Fruit fly (Drosophila melanogaster): ENCODE measurements around the gene yellow-c.

yellow-c gene

dm6 chr2L:15009703-15010102 lies 25.5 kb upstream of the yellow-c start, which contains the start of the genes THG and Rnmt (continued):
- TF ChIP-seq CG1024 (GFP tag; IDR thresholded peaks at IDR 0.05) (peak; percentile 70), CG14965 (GFP tag; optimal IDR thresholded peaks at IDR 0.05; ENCODE audit: borderline replicate concordance) (no peak), Poxn (GFP tag; IDR thresholded peaks at IDR 0.05) (peak; percentile 45; the same call in 1 of the 2 replicates), mld (GFP tag; IDR thresholded peaks at IDR 0.05; ENCODE audit: partially characterized antibody) (no peak), Six4 (GFP tag; optimal IDR thresholded peaks at IDR 0.05) (peak; percentile 71), exex (tag; optimal IDR thresholded peaks at IDR 0.05) (peak; percentile 41), CG12391 (tag; optimal IDR thresholded peaks at IDR 0.05) (peak; percentile 92), onecut (GFP tag; IDR thresholded peaks at IDR 0.05) (peak; percentile 62), cato (GFP tag; optimal IDR thresholded peaks at IDR 0.05; ENCODE audit: borderline replicate concordance) (peak; percentile 9), Side (GFP tag; optimal IDR thresholded peaks at IDR 0.05) (peak; percentile 57), Trl (optimal IDR thresholded peaks at IDR 0.05) (no peak), Trl (GFP tag; optimal IDR thresholded peaks at IDR 0.05) (peak; percentile 69), vvl (GFP tag; IDR thresholded peaks at IDR 0.05) (peak; percentile 92), peb (GFP tag; IDR thresholded peaks at IDR 0.05) (peak; percentile 62), esg (GFP tag; conservative IDR thresholded peaks at IDR 0.05) (peak; percentile 80), org-1 (GFP tag; optimal IDR thresholded peaks at IDR 0.05) (no peak), run (tag; optimal IDR thresholded peaks at IDR 0.05) (peak; percentile 12), Dll (GFP tag; IDR thresholded peaks at IDR 0.05; ENCODE audit: partially characterized antibody) (peak; percentile 96), grau (tag; optimal IDR thresholded peaks at IDR 0.05) (peak; percentile 86), CG31365 (tag; optimal IDR thresholded peaks at IDR 0.05) (no peak), CG9609 (GFP tag; optimal IDR thresholded peaks at IDR 0.05) (no peak), CG1233 (GFP tag; optimal IDR thresholded peaks at IDR 0.05) (peak; percentile 63), eyg (GFP tag; optimal IDR thresholded peaks at IDR 0.05) (peak; percentile 14), dmrt11E (tag; optimal IDR thresholded peaks at IDR 0.05) (peak; percentile 88), CG8944 (GFP tag; optimal IDR thresholded peaks at IDR 0.05) (peak; percentile 30), cwo (GFP tag; optimal IDR thresholded peaks at IDR 0.05) (peak; percentile 52), Taf1 (GFP tag; IDR thresholded peaks at IDR 0.05) (peak; percentile 48; the same call in 1 of the 2 replicates), CG33557 (GFP tag; optimal IDR thresholded peaks at IDR 0.05) (peak; percentile 81), btn (GFP tag; optimal IDR thresholded peaks at IDR 0.05) (no peak), CG13624 (GFP tag; optimal IDR thresholded peaks at IDR 0.05) (peak; percentile 73), CG17568 (GFP tag; optimal IDR thresholded peaks at IDR 0.05) (peak; percentile 59), sna (GFP tag; IDR thresholded peaks at IDR 0.05; ENCODE audit: partially characterized antibody) (peak; percentile 92; the same call in 1 of the 2 replicates), Mrtf (GFP tag; IDR thresholded peaks at IDR 0.05) (peak; percentile 80), al (GFP tag; IDR thresholded peaks at IDR 0.05) (peak; percentile 71), fru (optimal IDR thresholded peaks at IDR 0.05) (no peak), CG16813 (GFP tag; IDR thresholded peaks at IDR 0.05; ENCODE audit: partially characterized antibody) (peak; percentile 86), CG13123 (GFP tag; optimal IDR thresholded peaks at IDR 0.05) (peak; percentile 66), cg (GFP tag; optimal IDR thresholded peaks at IDR 0.05) (no peak), bab2 (GFP tag; optimal IDR thresholded peaks at IDR 0.05) (peak; percentile 68), so (GFP tag; IDR thresholded peaks at IDR 0.05) (peak; percentile 60; the same call in 1 of the 3 replicates), CG10366 (GFP tag; IDR thresholded peaks at IDR 0.05) (peak; percentile 85), CG1832 (GFP tag; optimal IDR thresholded peaks at IDR 0.05) (no peak), Elba2 (GFP tag; optimal IDR thresholded peaks at IDR 0.05) (peak; percentile 39), Rfx (GFP tag; IDR thresholded peaks at IDR 0.05) (peak; percentile 91), toy (GFP tag; IDR thresholded peaks at IDR 0.05) (0 out of 2 replicates have a peak, but pooled peaks have one; percentile 28), CG7745 (tag; optimal IDR thresholded peaks at IDR 0.05) (no peak), emc (GFP tag; optimal IDR thresholded peaks at IDR 0.05) (no peak), CG14014 (GFP tag; IDR thresholded peaks at IDR 0.05) (peak; percentile 86), CG16815 (GFP tag; optimal IDR thresholded peaks at IDR 0.05) (peak; percentile 75), CG12219 (GFP tag; optimal IDR thresholded peaks at IDR 0.05) (peak; percentile 37), oc (tag; optimal IDR thresholded peaks at IDR 0.05) (peak; percentile 78)

Measured in whole organism, embryonic.